Worm (Caenorhabditis elegans) whole organism, mixed stage, embryonic: ENCODE data around the gene srsx-19.

Source experiments
- blmp-1 ChIP-seq: fragments of 150-350 bp; optimal IDR thresholded peaks from 2 replicates; lab custom pipeline; 2014; ENCODE audit warnings: missing biosample characterization, missing genetic modification characterization
- ceh-83 ChIP-seq: fragments of 200-800 bp; sonication (Bioruptor generic); optimal IDR thresholded peaks from 2 replicates; lab custom pipeline; 2018; ENCODE audit warnings: mild to moderate bottlenecking, missing genetic modification characterization, missing compliant biosample characterization
- ces-1 ChIP-seq: fragments of 150-350 bp; optimal IDR thresholded peaks from 2 replicates; lab custom pipeline; 2014; ENCODE audit warnings: missing biosample characterization, missing genetic modification reagents, missing genetic modification characterization
- elt-1 ChIP-seq: sonication (generic microtip); optimal IDR thresholded peaks from 2 replicates; lab custom pipeline; 2017; ENCODE audit warnings: missing genetic modification characterization, mild to moderate bottlenecking, missing compliant biosample characterization, antibody characterized with exemption, moderate library complexity, borderline replicate concordance; ENCODE audit not compliant: insufficient read depth
- elt-3 ChIP-seq: fragments of 150-350 bp; optimal IDR thresholded peaks from 2 replicates; lab custom pipeline; 2014; ENCODE audit warnings: missing biosample characterization, missing genetic modification characterization
- lsy-2 ChIP-seq: fragments of 150-350 bp; optimal IDR thresholded peaks from 2 replicates; lab custom pipeline; 2014; ENCODE audit warnings: missing biosample characterization, missing genetic modification characterization
- nhr-12 ChIP-seq: fragments of 150-350 bp; optimal IDR thresholded peaks from 2 replicates; lab custom pipeline; 2014; ENCODE audit warnings: missing biosample characterization, missing genetic modification characterization
- nhr-237 ChIP-seq: fragments of 150-350 bp; optimal IDR thresholded peaks from 2 replicates; lab custom pipeline; 2014; ENCODE audit warnings: missing biosample characterization, missing genetic modification characterization
- snpc-4 ChIP-seq: fragments of 150-350 bp; optimal IDR thresholded peaks from 2 replicates; lab custom pipeline; 2014; ENCODE audit warnings: missing biosample characterization, missing genetic modification characterization
- unc-39 ChIP-seq: fragments of 150-350 bp; optimal IDR thresholded peaks from 2 replicates; lab custom pipeline; 2014; ENCODE audit warnings: missing biosample characterization, missing genetic modification characterization
- unc-62 ChIP-seq: fragments of 150-350 bp; optimal IDR thresholded peaks from 2 replicates; lab custom pipeline; 2014; ENCODE audit warnings: missing biosample characterization, missing genetic modification reagents, missing genetic modification characterization
- ztf-11 ChIP-seq: fragments of 150-350 bp; optimal IDR thresholded peaks from 2 replicates; lab custom pipeline; 2014; ENCODE audit warnings: missing biosample characterization, missing genetic modification characterization

- TF ChIP-seq snpc-4 (no peak), nhr-12 (tag; lab: Kevin White, UChicago) (no peak), ztf-11 (no peak), nhr-237 (no peak), ceh-83 (no peak), unc-62 (GFP tag; lab: Kevin White, UChicago) (no peak), elt-1 (tag; lab: Kevin White, UChicago) (no peak), blmp-1 (tag; lab: Kevin White, UChicago) (no peak), ces-1 (GFP tag; lab: Kevin White, UChicago) (no peak), lsy-2 (no peak), unc-39 (tag; lab: Kevin White, UChicago) (no peak), elt-3 (tag; lab: Kevin White, UChicago) (no peak)
Measured at ce11 chrV:13898356-13898755, 10.9 kb downstream of the srsx-19 start, which contains the start of gene cyp-35C1.
